Fruit fly (Drosophila melanogaster) Kc167 (cell line): ENCODE measurements around the gene CG31191.

Experiments used
- Myc ChIP-seq: fragments of >200 bp; optimal IDR thresholded peaks from 2 replicates; lab custom pipeline; 2017; ENCODE audit warnings: missing external identifiers
- h ChIP-seq: fragments of >200 bp; optimal IDR thresholded peaks from 3 replicates; lab custom pipeline; 2018; ENCODE audit warnings: missing external identifiers
- insv ChIP-seq: fragments of >200 bp; optimal IDR thresholded peaks from 3 replicates; lab custom pipeline; 2018; ENCODE audit warnings: missing external identifiers
- psq ChIP-seq: fragments of >200 bp; optimal IDR thresholded peaks from 2 replicates; lab custom pipeline; 2017; ENCODE audit warnings: missing external identifiers

dm6 chr3R:20866204-20866603, 79.1 kb downstream of the CG31191 start, which contains the start of gene KaiR1D:
- TF ChIP-seq psq, result no peak
- no peak for TF ChIP-seq h (lab: Kevin White, UChicago)
- no peak for TF ChIP-seq Myc (lab: Kevin White, UChicago)
- no peak for TF ChIP-seq insv (lab: Kevin White, UChicago)
